Worm (Caenorhabditis elegans) whole organism, midembryonic: ENCODE data around the gene R11.3.

ENCODE experiments used
- T22C8.4 ChIP-seq: fragments of 200-800 bp; sonication (Bioruptor generic); IDR thresholded peaks from 2 replicates; pipeline ENCODE4 v1.3.6; 2022; ENCODE audit warnings: missing genetic modification characterization, missing compliant biosample characterization
- flt-1 ChIP-seq: fragments of 200-800 bp; sonication (Bioruptor generic); IDR thresholded peaks from 2 replicates; pipeline ENCODE4 v1.3.6; 2022; ENCODE audit warnings: missing genetic modification characterization, missing compliant biosample characterization
- klf-2 ChIP-seq: fragments of 200-800 bp; sonication (Bioruptor generic); conservative IDR thresholded peaks from 2 replicates; pipeline ENCODE4 v1.3.6; 2022; ENCODE audit warnings: missing genetic modification reagents, missing genetic modification characterization, missing compliant biosample characterization
- med-1 ChIP-seq: sonication (generic microtip); optimal IDR thresholded peaks from 2 replicates; lab custom pipeline; 2017; ENCODE audit warnings: missing genetic modification characterization, mild to moderate bottlenecking, missing compliant biosample characterization, antibody characterized with exemption, missing genetic modification reagents; ENCODE audit not compliant: insufficient read depth
- ref-1 ChIP-seq: fragments of 200-800 bp; sonication (Bioruptor generic); conservative IDR thresholded peaks from 2 replicates; pipeline ENCODE4 v1.3.6; 2022; ENCODE audit warnings: missing genetic modification reagents, missing genetic modification characterization, missing compliant biosample characterization
- tab-1 ChIP-seq: fragments of 200-800 bp; sonication (Bioruptor generic); IDR thresholded peaks from 2 replicates; pipeline ENCODE4 v1.3.6; 2022; ENCODE audit warnings: missing genetic modification characterization, missing compliant biosample characterization
- ztf-23 ChIP-seq: fragments of 200-800 bp; sonication (Bioruptor generic); IDR thresholded peaks from 2 replicates; pipeline ENCODE4 v1.3.6; 2022; ENCODE audit warnings: missing genetic modification reagents, missing genetic modification characterization, missing compliant biosample characterization

DNA sequence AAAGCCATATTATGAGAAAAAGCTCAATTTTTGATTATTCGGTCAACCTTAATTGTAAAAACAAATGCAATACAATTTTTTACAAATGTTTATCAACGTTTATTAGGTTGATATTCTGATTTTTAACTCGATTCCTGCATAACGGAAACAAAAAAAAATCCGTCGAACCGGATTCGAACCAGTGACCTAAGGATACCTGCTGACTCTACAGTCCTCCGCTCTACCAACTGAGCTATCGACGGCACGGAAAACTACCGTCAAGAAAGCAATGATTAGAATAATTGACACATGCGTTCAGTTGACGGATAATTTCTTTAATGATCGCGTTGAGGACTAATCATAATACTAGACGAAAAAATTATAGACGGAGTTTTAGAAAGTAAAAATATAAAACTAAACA is 9.6 kb upstream of the R11.3 start:
- no peak for TF ChIP-seq T22C8.4
- TF ChIP-seq flt-1 (GFP tag; lab: Robert Waterston, UW): no peak
- TF ChIP-seq ref-1 (GFP tag; lab: Robert Waterston, UW): no peak
- no peak for TF ChIP-seq ztf-23 (GFP tag; lab: Robert Waterston, UW)
- no peak for TF ChIP-seq klf-2
- no peak for TF ChIP-seq med-1
- no peak for TF ChIP-seq tab-1
